Fruit fly (Drosophila melanogaster): ENCODE measurements around the gene shps.
A peak's percentile ranks its signal among the peaks of the same experiment; 100 is the strongest.

Gene shps

DNA sequence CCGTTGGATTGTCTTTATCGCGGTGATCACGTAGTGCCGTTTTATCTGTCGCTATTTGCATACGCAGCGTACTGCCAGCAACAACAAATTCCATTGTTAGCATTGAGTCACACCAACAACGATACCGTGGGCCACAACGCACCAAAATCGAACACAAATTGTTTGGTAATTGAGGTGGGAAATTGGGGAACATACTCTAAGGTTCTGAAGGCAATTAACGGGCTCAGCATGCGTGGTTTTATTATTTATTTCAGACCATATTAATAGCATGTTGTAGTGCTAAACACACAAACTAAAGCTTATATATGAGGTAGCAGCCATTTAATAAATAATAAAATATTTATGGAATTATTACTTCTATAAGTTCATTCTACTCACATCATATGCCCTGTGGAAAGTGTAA is 19.2 kb downstream of the shps start (continued):
- peak; percentile 28 for TF ChIP-seq CG2678 (tag; optimal IDR thresholded peaks at IDR 0.05)
- no peak for TF ChIP-seq sqz (GFP tag; optimal IDR thresholded peaks at IDR 0.05)
- peak; percentile 55 for TF ChIP-seq gem (tag; optimal IDR thresholded peaks at IDR 0.05)
- peak; percentile 1 for TF ChIP-seq Xbp1 (GFP tag; optimal IDR thresholded peaks at IDR 0.05)
- peak; percentile 8 for TF ChIP-seq BtbVII (GFP tag; optimal IDR thresholded peaks at IDR 0.05)
- TF ChIP-seq CG2889 (GFP tag; IDR thresholded peaks at IDR 0.05), result no peak
- peak; percentile 16 for TF ChIP-seq CG17385 (GFP tag; optimal IDR thresholded peaks at IDR 0.05)
- 0 out of 2 replicates have a peak, but pooled peaks have one; percentile 16 for TF ChIP-seq E2f1 (GFP tag; IDR thresholded peaks at IDR 0.05)
- peak; percentile 65 for TF ChIP-seq HLHmδ (GFP tag; optimal IDR thresholded peaks at IDR 0.05)
- TF ChIP-seq CG14441 (GFP tag; IDR thresholded peaks at IDR 0.05), result peak; percentile 49
- peak; percentile 73 for TF ChIP-seq vvl (GFP tag; IDR thresholded peaks at IDR 0.05)
- peak; percentile 17 for TF ChIP-seq caup (GFP tag; optimal IDR thresholded peaks at IDR 0.05; ENCODE audit: severe bottlenecking)
- TF ChIP-seq Ssrp (tag; optimal IDR thresholded peaks at IDR 0.05), result peak; percentile 30
- no peak for TF ChIP-seq CG5180 (GFP tag; optimal IDR thresholded peaks at IDR 0.05)
- peak; percentile 47; the same call in 1 of the 3 replicates for TF ChIP-seq Aef1 (GFP tag; IDR thresholded peaks at IDR 0.05)
- TF ChIP-seq Hey (tag; optimal IDR thresholded peaks at IDR 0.05), result no peak
- peak; percentile 54 for TF ChIP-seq CG2712 (tag; optimal IDR thresholded peaks at IDR 0.05)
- 0 out of 2 replicates have a peak, but pooled peaks have one; percentile 41 for TF ChIP-seq ara (GFP tag; IDR thresholded peaks at IDR 0.05)
- peak; percentile 38 for TF ChIP-seq gcm (GFP tag; optimal IDR thresholded peaks at IDR 0.05)
- TF ChIP-seq crc (GFP tag; optimal IDR thresholded peaks at IDR 0.05), result no peak
- TF ChIP-seq hkb (optimal IDR thresholded peaks at IDR 0.05), result no peak
- TF ChIP-seq hkb (GFP tag; IDR thresholded peaks at IDR 0.05), result peak; percentile 48
- peak; percentile 86 for TF ChIP-seq sens (GFP tag)
- no peak for TF ChIP-seq mirr (GFP tag; optimal IDR thresholded peaks at IDR 0.05)
- TF ChIP-seq Med (GFP tag), result peak; percentile 92
- TF ChIP-seq bab2 (GFP tag; optimal IDR thresholded peaks at IDR 0.05), result peak; percentile 15
- peak; percentile 24 for TF ChIP-seq sd (tag; optimal IDR thresholded peaks at IDR 0.05)
- TF ChIP-seq cg (GFP tag; optimal IDR thresholded peaks at IDR 0.05), result no peak
- TF ChIP-seq CG15696 (tag; optimal IDR thresholded peaks at IDR 0.05), result peak; percentile 13
- peak; percentile 42 for TF ChIP-seq CG8388 (GFP tag; optimal IDR thresholded peaks at IDR 0.05)
- peak in 1 of 2 experiments; percentile 18 for TF ChIP-seq Hr51 (GFP tag; optimal IDR thresholded peaks at IDR 0.05)
- TF ChIP-seq slou (GFP tag; optimal IDR thresholded peaks at IDR 0.05), result no peak
- TF ChIP-seq wek (GFP tag; optimal IDR thresholded peaks at IDR 0.05), result peak; percentile 52
- peak; percentile 33; the same call in 1 of the 2 replicates for TF ChIP-seq Nf-YA (GFP tag; IDR thresholded peaks at IDR 0.05)
- no peak for TF ChIP-seq salm (tag; optimal IDR thresholded peaks at IDR 0.05)
- TF ChIP-seq dmrt11E (tag; optimal IDR thresholded peaks at IDR 0.05), result peak; percentile 57
- no peak for TF ChIP-seq sens-2 (GFP tag; IDR thresholded peaks at IDR 0.05)
- TF ChIP-seq sc (optimal IDR thresholded peaks at IDR 0.05), result no peak
- peak; percentile 10 for TF ChIP-seq sc (GFP tag; optimal IDR thresholded peaks at IDR 0.05)
- TF ChIP-seq Usf (GFP tag; optimal IDR thresholded peaks at IDR 0.05), result no peak
- TF ChIP-seq Hmx (GFP tag; optimal IDR thresholded peaks at IDR 0.05), result no peak
- 0 out of 3 replicates have a peak, but pooled peaks have one; percentile 22 for TF ChIP-seq CG11695 (GFP tag; IDR thresholded peaks at IDR 0.05)
- peak; percentile 17 for TF ChIP-seq CG1529 (GFP tag; optimal IDR thresholded peaks at IDR 0.05)
- TF ChIP-seq HHEX (GFP tag; optimal IDR thresholded peaks at IDR 0.05), result peak; percentile 2
- TF ChIP-seq CoRest (tag; optimal IDR thresholded peaks at IDR 0.05), result peak; percentile 21
- peak; percentile 33 for TF ChIP-seq CG12391 (tag; optimal IDR thresholded peaks at IDR 0.05)
- TF ChIP-seq CG1603 (tag; optimal IDR thresholded peaks at IDR 0.05), result peak; percentile 26
- TF ChIP-seq CG7839 (tag; optimal IDR thresholded peaks at IDR 0.05), result peak; percentile 16
- TF ChIP-seq sr (GFP tag; IDR thresholded peaks at IDR 0.05), result 0 out of 3 replicates have a peak, but pooled peaks have one; percentile 19
- peak; percentile 17 for TF ChIP-seq CG5245 (GFP tag; optimal IDR thresholded peaks at IDR 0.05)

Measured in whole organism, embryonic.